Fruit fly (Drosophila melanogaster): ENCODE measurements around the gene CG14339.

DNA sequence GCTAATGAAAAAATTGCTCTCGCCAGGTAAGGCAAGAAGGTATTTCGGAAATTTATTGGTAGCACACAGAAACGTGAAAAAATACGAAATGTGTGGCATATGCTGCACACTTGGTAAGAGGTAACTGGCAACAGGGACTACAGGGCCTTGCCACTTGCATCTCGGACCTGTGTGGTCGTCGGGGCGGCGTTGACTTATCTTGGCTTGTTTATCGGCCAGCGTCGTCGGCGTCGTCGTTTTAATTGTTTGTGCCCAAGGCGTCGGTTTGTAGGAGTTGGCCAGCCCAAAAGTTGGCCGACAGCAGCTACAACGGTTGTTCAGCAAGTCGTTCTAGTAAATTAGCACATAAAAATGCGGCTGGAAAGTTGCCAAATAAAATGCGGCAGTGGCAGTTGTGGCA lies 42.0 kb upstream of the CG14339 start:
- TF ChIP-seq CG15336 (GFP tag; IDR thresholded peaks at IDR 0.05), result no peak
- no peak for TF ChIP-seq cyc (GFP tag; optimal IDR thresholded peaks at IDR 0.05)
- TF ChIP-seq Sox102F (GFP tag; optimal IDR thresholded peaks at IDR 0.05), result no peak

Data from whole organism, prepupa.